Fruit fly (Drosophila melanogaster): Measurements from ENCODE around the gene Pgant6.

Gene Pgant6

dm6 chr3L:2805956-2806527, 24.0 kb downstream of the Pgant6 start (continued):
- TF ChIP-seq unpg (GFP tag; optimal IDR thresholded peaks at IDR 0.05), result peak; percentile 64
- peak; percentile 86 for TF ChIP-seq CG14014 (GFP tag; IDR thresholded peaks at IDR 0.05)
- no peak for TF ChIP-seq exex (tag; optimal IDR thresholded peaks at IDR 0.05)
- TF ChIP-seq CG31224 (GFP tag; IDR thresholded peaks at IDR 0.05), result peak; percentile 86
- peak; percentile 84 for TF ChIP-seq ranshi (GFP tag; IDR thresholded peaks at IDR 0.05)
- TF ChIP-seq CG10462 (GFP tag; optimal IDR thresholded peaks at IDR 0.05), result no peak
- peak; percentile 82 for TF ChIP-seq CG17361 (GFP tag; IDR thresholded peaks at IDR 0.05)
- TF ChIP-seq CG12071 (GFP tag; optimal IDR thresholded peaks at IDR 0.05), result peak; percentile 39
- TF ChIP-seq CG43689 (GFP tag; IDR thresholded peaks at IDR 0.05), result 0 out of 2 replicates have a peak, but pooled peaks have one; percentile 45
- TF ChIP-seq kni (GFP tag; optimal IDR thresholded peaks at IDR 0.05), result peak; percentile 73
- peak; percentile 72 for TF ChIP-seq onecut (GFP tag; IDR thresholded peaks at IDR 0.05)
- peak; percentile 74 for TF ChIP-seq fd96Cb (tag; optimal IDR thresholded peaks at IDR 0.05)
- TF ChIP-seq CHES-1-like (GFP tag; optimal IDR thresholded peaks at IDR 0.05), result no peak
- TF ChIP-seq CG16863 (GFP tag; optimal IDR thresholded peaks at IDR 0.05), result no peak
- TF ChIP-seq CG6765 (GFP tag; optimal IDR thresholded peaks at IDR 0.05), result peak; percentile 47
- peak; percentile 23 for TF ChIP-seq org-1 (GFP tag; optimal IDR thresholded peaks at IDR 0.05)
- peak; percentile 58 for TF ChIP-seq kay (GFP tag; optimal IDR thresholded peaks at IDR 0.05)
- TF ChIP-seq Antp (GFP tag; optimal IDR thresholded peaks at IDR 0.05), result peak; percentile 31
- no peak for TF ChIP-seq btn (GFP tag; optimal IDR thresholded peaks at IDR 0.05)
- TF ChIP-seq Ssrp (tag; optimal IDR thresholded peaks at IDR 0.05), result peak; percentile 8
- TF ChIP-seq gsb (GFP tag; IDR thresholded peaks at IDR 0.05), result peak; percentile 85
- peak; percentile 22 for TF ChIP-seq CG17186 (GFP tag; optimal IDR thresholded peaks at IDR 0.05)
- TF ChIP-seq ewg (GFP tag; optimal IDR thresholded peaks at IDR 0.05), result peak; percentile 28
- TF ChIP-seq CG1647 (GFP tag; optimal IDR thresholded peaks at IDR 0.05), result peak; percentile 28
- no peak for TF ChIP-seq CG7271 (tag; optimal IDR thresholded peaks at IDR 0.05)
- TF ChIP-seq CG7839 (tag; optimal IDR thresholded peaks at IDR 0.05), result peak; percentile 85
- peak; percentile 88; the same call in 2 of the 3 replicates for TF ChIP-seq ase (GFP tag; IDR thresholded peaks at IDR 0.05)
- peak; percentile 12 for TF ChIP-seq dmrt11E (tag; optimal IDR thresholded peaks at IDR 0.05)
- TF ChIP-seq pho (GFP tag; optimal IDR thresholded peaks at IDR 0.05), result no peak
- TF ChIP-seq D19B (GFP tag; optimal IDR thresholded peaks at IDR 0.05), result peak; percentile 96
- TF ChIP-seq CG15269 (tag; optimal IDR thresholded peaks at IDR 0.05), result peak; percentile 57
- TF ChIP-seq Mrtf (GFP tag; IDR thresholded peaks at IDR 0.05), result peak; percentile 79
- TF ChIP-seq Scr (GFP tag; IDR thresholded peaks at IDR 0.05; ENCODE audit: partially characterized antibody), result no peak
- peak; percentile 40 for TF ChIP-seq Jarid2 (GFP tag; optimal IDR thresholded peaks at IDR 0.05)
- peak; percentile 72 for TF ChIP-seq CG31441 (GFP tag; IDR thresholded peaks at IDR 0.05)
- TF ChIP-seq oc (tag; optimal IDR thresholded peaks at IDR 0.05), result peak; percentile 33
- TF ChIP-seq Dad (GFP tag; optimal IDR thresholded peaks at IDR 0.05), result peak; percentile 57
- peak; percentile 48 for TF ChIP-seq cwo (GFP tag; optimal IDR thresholded peaks at IDR 0.05)
- TF ChIP-seq row (GFP tag; IDR thresholded peaks at IDR 0.05), result peak; percentile 87
- peak; percentile 44 for TF ChIP-seq Oli (tag; optimal IDR thresholded peaks at IDR 0.05)
- no peak for TF ChIP-seq CG10543 (GFP tag; optimal IDR thresholded peaks at IDR 0.05)
- no peak for TF ChIP-seq CG5180 (GFP tag; optimal IDR thresholded peaks at IDR 0.05)
- peak; percentile 20 for TF ChIP-seq repo (GFP tag; optimal IDR thresholded peaks at IDR 0.05)
- TF ChIP-seq CG6683 (GFP tag; optimal IDR thresholded peaks at IDR 0.05), result no peak
- no peak for TF ChIP-seq odd (GFP tag; optimal IDR thresholded peaks at IDR 0.05)
- TF ChIP-seq p53 (GFP tag; optimal IDR thresholded peaks at IDR 0.05), result no peak
- peak; percentile 89 for TF ChIP-seq sob (GFP tag; IDR thresholded peaks at IDR 0.05)
- TF ChIP-seq CG16815 (GFP tag; optimal IDR thresholded peaks at IDR 0.05), result no peak
- no peak for TF ChIP-seq HmgD (GFP tag; optimal IDR thresholded peaks at IDR 0.05)
- peak; percentile 37 for TF ChIP-seq ash1 (GFP tag; optimal IDR thresholded peaks at IDR 0.05)

Measured in whole organism, embryonic.